Fruit fly (Drosophila melanogaster): Measurements from ENCODE around the gene CG7251.

Gene CG7251

DNA sequence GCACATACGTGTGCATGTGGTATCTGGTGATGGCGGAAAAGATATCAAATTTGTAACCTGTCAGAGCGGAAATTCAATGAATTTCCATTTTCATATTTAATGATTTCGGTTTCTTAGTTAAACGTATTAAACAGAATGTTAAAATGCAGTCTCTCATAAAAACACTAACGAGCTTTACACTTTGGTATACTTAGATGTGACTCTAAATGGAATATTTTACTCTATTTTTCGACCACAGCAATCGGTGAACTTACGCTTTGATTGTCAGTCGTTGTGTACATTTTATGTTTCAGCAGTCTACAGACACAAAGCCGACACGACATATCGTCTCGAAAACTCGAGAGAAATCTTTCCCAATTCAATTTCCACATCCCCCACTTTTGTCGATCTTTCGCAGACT is 8.3 kb upstream of the CG7251 start, which contains the start of gene CG18266:
TSS of gene CG18266 (plus strand) at position 301 of the 400 bp plus-strand sequence.
- no peak for TF ChIP-seq CG10209 (GFP tag; optimal IDR thresholded peaks at IDR 0.05)
- no peak for TF ChIP-seq Sox100B (GFP tag; optimal IDR thresholded peaks at IDR 0.05)
- TF ChIP-seq ttk (GFP tag; IDR thresholded peaks at IDR 0.05), result no peak
- no peak for TF ChIP-seq CG5953 (GFP tag; IDR thresholded peaks at IDR 0.05)
- no peak for TF ChIP-seq NfI (GFP tag; optimal IDR thresholded peaks at IDR 0.05)
- TF ChIP-seq CG10654 (GFP tag; optimal IDR thresholded peaks at IDR 0.05), result no peak
- TF ChIP-seq CG17612 (GFP tag; IDR thresholded peaks at IDR 0.05), result no peak
- no peak for TF ChIP-seq Ada2b (GFP tag; IDR thresholded peaks at IDR 0.05)
- TF ChIP-seq lola (GFP tag; optimal IDR thresholded peaks at IDR 0.05), result no peak
- TF ChIP-seq Dip2 (GFP tag; IDR thresholded peaks at IDR 0.05), result no peak
- no peak for TF ChIP-seq danr (GFP tag; IDR thresholded peaks at IDR 0.05)
- TF ChIP-seq ranshi (GFP tag; IDR thresholded peaks at IDR 0.05), result no peak
- no peak for TF ChIP-seq pzg (GFP tag; optimal IDR thresholded peaks at IDR 0.05)
- TF ChIP-seq D (optimal IDR thresholded peaks at IDR 0.05), result no peak
- no peak for TF ChIP-seq D (GFP tag; optimal IDR thresholded peaks at IDR 0.05)
- no peak for TF ChIP-seq CG6272 (GFP tag; IDR thresholded peaks at IDR 0.05)

DNA sequence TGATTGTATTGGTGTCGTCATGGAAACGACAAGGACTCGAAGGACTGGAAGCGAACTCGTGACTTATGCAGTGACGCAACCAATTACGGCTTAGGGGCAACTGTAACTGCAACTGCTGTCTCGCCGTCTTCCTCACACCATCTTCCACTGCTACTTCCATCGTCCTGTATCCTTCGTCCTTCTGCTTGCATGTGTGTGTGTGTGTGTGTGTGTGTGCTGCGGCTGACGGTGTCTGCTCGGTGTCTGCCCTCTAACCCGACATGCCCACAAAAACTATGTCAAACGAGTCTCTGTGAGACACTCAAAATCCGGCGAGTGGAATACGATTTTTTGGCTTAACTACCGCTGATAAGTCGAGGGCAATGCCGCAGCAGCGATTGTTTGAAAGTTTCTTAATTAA is 5.6 kb upstream of the CG7251 start:
- TF ChIP-seq CG12769 (tag; optimal IDR thresholded peaks at IDR 0.05) (no peak), Dref (GFP tag; IDR thresholded peaks at IDR 0.05) (0 out of 2 replicates have a peak, but pooled peaks have one; percentile 7), Ets65A (GFP tag) (peak; percentile 53), corto (GFP tag; optimal IDR thresholded peaks at IDR 0.05) (no peak)

DNA sequence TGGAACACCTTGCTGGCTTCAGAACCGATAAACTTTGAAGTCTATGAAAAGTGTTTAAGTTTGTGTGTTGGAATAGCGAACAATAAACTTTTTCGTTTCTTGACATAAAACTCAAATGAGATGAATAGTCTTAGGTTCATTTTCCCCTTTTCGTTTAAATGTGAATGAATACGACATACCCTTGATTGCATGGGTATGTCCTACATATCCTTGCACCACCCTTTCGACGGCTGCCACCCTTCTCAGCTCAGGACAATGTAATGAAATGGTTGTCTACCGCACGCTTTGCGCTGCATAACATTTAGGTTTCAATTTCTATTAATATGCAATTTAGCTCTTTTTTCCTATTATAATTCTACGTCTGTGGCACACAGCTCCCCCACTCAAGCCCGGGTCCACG is 7.2 kb downstream of the CG7251 start, which contains the start of gene CG14011:
TSS of gene CG14011 (minus strand) at position 101 of the 400 bp plus-strand sequence.
- no peak for TF ChIP-seq bbx (GFP tag; IDR thresholded peaks at IDR 0.05; ENCODE audit: partially characterized antibody)
- no peak for TF ChIP-seq CG1832 (GFP tag; optimal IDR thresholded peaks at IDR 0.05)
- TF ChIP-seq ind (GFP tag; optimal IDR thresholded peaks at IDR 0.05), result no peak
- no peak for TF ChIP-seq gcm (GFP tag; optimal IDR thresholded peaks at IDR 0.05)
- TF ChIP-seq otp (GFP tag; IDR thresholded peaks at IDR 0.05), result no peak
- no peak for TF ChIP-seq Opbp (GFP tag; IDR thresholded peaks at IDR 0.05; ENCODE audit: partially characterized antibody)
- TF ChIP-seq odd (GFP tag; optimal IDR thresholded peaks at IDR 0.05), result no peak
- TF ChIP-seq Awh (GFP tag; IDR thresholded peaks at IDR 0.05), result no peak
- no peak for TF ChIP-seq sob (GFP tag; IDR thresholded peaks at IDR 0.05)
- no peak for TF ChIP-seq oc (tag; optimal IDR thresholded peaks at IDR 0.05)
- TF ChIP-seq CG3995 (GFP tag; optimal IDR thresholded peaks at IDR 0.05), result no peak
- no peak for TF ChIP-seq zen (tag; optimal IDR thresholded peaks at IDR 0.05)
- TF ChIP-seq mirr (GFP tag; optimal IDR thresholded peaks at IDR 0.05), result no peak
- no peak for TF ChIP-seq p53 (GFP tag; optimal IDR thresholded peaks at IDR 0.05)
- TF ChIP-seq BEAF-32 (GFP tag; optimal IDR thresholded peaks at IDR 0.05), result no peak
- TF ChIP-seq fu2 (GFP tag; optimal IDR thresholded peaks at IDR 0.05), result no peak
- TF ChIP-seq hb (GFP tag; IDR thresholded peaks at IDR 0.05; ENCODE audit: partially characterized antibody), result no peak
- no peak for TF ChIP-seq croc (GFP tag; conservative IDR thresholded peaks at IDR 0.05)
- TF ChIP-seq Lhr (GFP tag; optimal IDR thresholded peaks at IDR 0.05), result no peak
